Worm (Caenorhabditis elegans) whole organism, L2 larva: ENCODE results near the gene sek-5.
A peak's percentile ranks its signal among the peaks of the same experiment; 100 is the strongest.

ENCODE experiments used
- C34F6.9 ChIP-seq: fragments of 150-350 bp; optimal IDR thresholded peaks from 2 replicates; lab custom pipeline; 2014; ENCODE audit warnings: missing biosample characterization, missing genetic modification characterization
- F13H6.1 ChIP-seq: sonication (generic microtip); optimal IDR thresholded peaks from 2 replicates; lab custom pipeline; 2016; ENCODE audit warnings: missing genetic modification characterization, missing compliant biosample characterization
- R02D3.7 ChIP-seq: fragments of 150-350 bp; optimal IDR thresholded peaks from 2 replicates; lab custom pipeline; 2014; ENCODE audit warnings: missing biosample characterization, missing genetic modification characterization
- Y55F3AM.14 ChIP-seq: fragments of 200-800 bp; sonication (Bioruptor generic); optimal IDR thresholded peaks from 2 replicates; lab custom pipeline; 2018; ENCODE audit warnings: mild to moderate bottlenecking, missing genetic modification characterization, missing compliant biosample characterization
- ZK546.5 ChIP-seq: sonication (generic microtip); optimal IDR thresholded peaks from 2 replicates; lab custom pipeline; 2017; ENCODE audit warnings: missing biosample characterization, missing genetic modification characterization
- alr-1 ChIP-seq: fragments of 150-350 bp; optimal IDR thresholded peaks from 2 replicates; lab custom pipeline; 2014; ENCODE audit warnings: missing biosample characterization, missing genetic modification characterization
- aly-2 ChIP-seq: fragments of 150-350 bp; optimal IDR thresholded peaks from 2 replicates; lab custom pipeline; 2014; ENCODE audit warnings: missing biosample characterization, missing genetic modification characterization
- ama-1 ChIP-seq: fragments of 150-350 bp; optimal IDR thresholded peaks from 2 replicates; lab custom pipeline; 2018; ENCODE audit warnings: inconsistent platforms
- blmp-1 ChIP-seq: sonication (generic microtip); optimal IDR thresholded peaks from 2 replicates; lab custom pipeline; 2017; ENCODE audit warnings: missing genetic modification characterization, mild to moderate bottlenecking, missing compliant biosample characterization, antibody characterized with exemption, moderate library complexity; ENCODE audit not compliant: insufficient read depth
- ceh-16 ChIP-seq: fragments of 150-350 bp; optimal IDR thresholded peaks from 2 replicates; lab custom pipeline; 2014; ENCODE audit warnings: missing biosample characterization, missing genetic modification characterization
- ceh-82 ChIP-seq: fragments of 150-350 bp; optimal IDR thresholded peaks from 2 replicates; lab custom pipeline; 2014; ENCODE audit warnings: missing biosample characterization, missing genetic modification characterization
- crh-2 ChIP-seq: sonication (generic microtip); optimal IDR thresholded peaks from 2 replicates; lab custom pipeline; 2017; ENCODE audit warnings: missing biosample characterization, missing genetic modification characterization
- egl-27 ChIP-seq: sonication (generic microtip); optimal IDR thresholded peaks from 3 replicates; lab custom pipeline; 2017; ENCODE audit warnings: missing biosample characterization, missing genetic modification reagents, missing genetic modification characterization
- elt-3 ChIP-seq: sonication (generic microtip); optimal IDR thresholded peaks from 2 replicates; lab custom pipeline; 2017; ENCODE audit warnings: missing biosample characterization, missing genetic modification characterization
- fos-1 ChIP-seq: fragments of 150-350 bp; optimal IDR thresholded peaks from 2 replicates; lab custom pipeline; 2014; ENCODE audit warnings: missing biosample characterization, missing genetic modification characterization
- gmeb-1 ChIP-seq: fragments of 150-350 bp; optimal IDR thresholded peaks from 2 replicates; lab custom pipeline; 2014; ENCODE audit warnings: missing biosample characterization, missing genetic modification characterization
- lin-11 ChIP-seq: fragments of 150-350 bp; sonication (generic microtip); optimal IDR thresholded peaks from 2 replicates; lab custom pipeline; 2014; ENCODE audit warnings: missing biosample characterization, missing genetic modification characterization, inconsistent platforms, mixed read lengths
- lin-13 ChIP-seq: fragments of 150-350 bp; optimal IDR thresholded peaks from 2 replicates; lab custom pipeline; 2014; ENCODE audit warnings: missing biosample characterization, missing genetic modification reagents, missing genetic modification characterization
- lin-39 ChIP-seq: fragments of 150-350 bp; optimal IDR thresholded peaks from 2 replicates; lab custom pipeline; 2014; ENCODE audit warnings: missing biosample characterization, missing genetic modification reagents, missing genetic modification characterization
- lsy-2 ChIP-seq, 2 experiments: fragments of 150-350 bp in 1 of 2; sonication (generic microtip) in 1 of 2; optimal IDR thresholded peaks; 2 replicates each; lab custom pipeline; 2014 to 2017; ENCODE audit warnings: missing biosample characterization in 2 of 2, missing genetic modification characterization in 2 of 2
- mab-5 ChIP-seq: fragments of 150-350 bp; optimal IDR thresholded peaks from 2 replicates; lab custom pipeline; 2014; ENCODE audit warnings: missing biosample characterization, missing genetic modification characterization
- mbf-1 ChIP-seq: sonication (generic microtip); optimal IDR thresholded peaks from 2 replicates; lab custom pipeline; 2017; ENCODE audit warnings: missing biosample characterization, missing genetic modification characterization
- mdl-1 ChIP-seq, 2 experiments: fragments of 150-350 bp in 1 of 2; sonication (generic microtip) in 1 of 2; optimal IDR thresholded peaks; 2 replicates each; lab custom pipeline; 2017; ENCODE audit warnings: missing biosample characterization in 2 of 2, missing genetic modification characterization in 2 of 2
- nhr-11 ChIP-seq: fragments of 150-350 bp; optimal IDR thresholded peaks from 2 replicates; lab custom pipeline; 2014; ENCODE audit warnings: missing biosample characterization, missing genetic modification characterization
- nhr-129 ChIP-seq: fragments of 150-350 bp; optimal IDR thresholded peaks from 2 replicates; lab custom pipeline; 2014; ENCODE audit warnings: missing biosample characterization, missing genetic modification characterization
- nhr-21 ChIP-seq: fragments of 150-350 bp; optimal IDR thresholded peaks from 2 replicates; lab custom pipeline; 2014; ENCODE audit warnings: missing biosample characterization, missing genetic modification characterization
- nhr-237 ChIP-seq: fragments of 150-350 bp; optimal IDR thresholded peaks from 2 replicates; lab custom pipeline; 2014; ENCODE audit warnings: missing biosample characterization, missing genetic modification characterization
- nhr-25 ChIP-seq: fragments of 150-350 bp; sonication (generic microtip); optimal IDR thresholded peaks from 3 replicates; lab custom pipeline; 2014; ENCODE audit warnings: missing biosample characterization, missing genetic modification characterization
- peb-1 ChIP-seq: fragments of 150-350 bp; optimal IDR thresholded peaks from 2 replicates; lab custom pipeline; 2014; ENCODE audit warnings: missing biosample characterization, missing genetic modification characterization
- sem-4 ChIP-seq: fragments of 150-350 bp; optimal IDR thresholded peaks from 2 replicates; lab custom pipeline; 2014; ENCODE audit warnings: missing biosample characterization, missing genetic modification reagents, missing genetic modification characterization
- skn-1 ChIP-seq: sonication (generic microtip); optimal IDR thresholded peaks from 2 replicates; lab custom pipeline; 2017; ENCODE audit warnings: missing biosample characterization, missing genetic modification characterization
- sma-3 ChIP-seq: sonication (generic microtip); optimal IDR thresholded peaks from 2 replicates; lab custom pipeline; 2016; ENCODE audit warnings: missing genetic modification reagents, missing genetic modification characterization, missing compliant biosample characterization
- sma-9 ChIP-seq, 2 experiments: fragments of 150-350 bp in 1 of 2; sonication (generic microtip) in 1 of 2; optimal IDR thresholded peaks; 2 replicates each; lab custom pipeline; 2014 to 2016; ENCODE audit warnings: missing genetic modification characterization in 2 of 2, mild to moderate bottlenecking in 1 of 2, missing biosample characterization in 1 of 2, missing compliant biosample characterization in 1 of 2, missing genetic modification reagents in 1 of 2, moderate library complexity in 1 of 2
- snpc-4 ChIP-seq: fragments of 150-350 bp; optimal IDR thresholded peaks from 2 replicates; lab custom pipeline; 2014; ENCODE audit warnings: missing biosample characterization, missing genetic modification characterization
- unc-39 ChIP-seq: fragments of 150-350 bp; optimal IDR thresholded peaks from 2 replicates; lab custom pipeline; 2014; ENCODE audit warnings: missing biosample characterization, missing genetic modification characterization
- unc-55 ChIP-seq: fragments of 150-350 bp; sonication (generic microtip); optimal IDR thresholded peaks from 3 replicates; lab custom pipeline; 2014; ENCODE audit warnings: missing biosample characterization, missing genetic modification reagents, missing genetic modification characterization
- unc-62 ChIP-seq: fragments of 150-350 bp; optimal IDR thresholded peaks from 2 replicates; lab custom pipeline; 2014; ENCODE audit warnings: missing biosample characterization, missing genetic modification reagents, missing genetic modification characterization
- zag-1 ChIP-seq: fragments of 150-350 bp; optimal IDR thresholded peaks from 2 replicates; lab custom pipeline; 2014; ENCODE audit warnings: missing biosample characterization, missing genetic modification characterization
- ztf-1 ChIP-seq: fragments of 200-800 bp; sonication (Bioruptor generic); conservative IDR thresholded peaks from 2 replicates; pipeline ENCODE4 v1.3.6; 2022; ENCODE audit warnings: missing genetic modification characterization, missing compliant biosample characterization
- ztf-11 ChIP-seq: sonication (generic microtip); optimal IDR thresholded peaks from 2 replicates; lab custom pipeline; 2017; ENCODE audit warnings: missing biosample characterization, missing genetic modification characterization
- ztf-4 ChIP-seq: fragments of 150-350 bp; optimal IDR thresholded peaks from 2 replicates; lab custom pipeline; 2014; ENCODE audit warnings: missing biosample characterization, missing genetic modification characterization

The sek-5 gene

ce11 chrX:5377307-5377706 lies at the start of gene sek-5:
Gene sek-5, plus strand, starts transcription at chrX:5377607.
- TF ChIP-seq Y55F3AM.14 (GFP tag; lab: Kevin White, UChicago): no peak
- TF ChIP-seq unc-39 (tag; lab: Kevin White, UChicago): no peak
- no peak for TF ChIP-seq ztf-1
- TF ChIP-seq unc-55 (GFP tag; lab: Kevin White, UChicago): no peak
- no peak for TF ChIP-seq peb-1 (tag; lab: Kevin White, UChicago)
- TF ChIP-seq ztf-11 (tag; lab: Kevin White, UChicago): no peak
- TF ChIP-seq elt-3 (tag; lab: Kevin White, UChicago): no peak
- TF ChIP-seq mbf-1: no peak
- TF ChIP-seq ZK546.5: no peak
- TF ChIP-seq sma-3 (GFP tag; lab: Kevin White, UChicago): no peak
- TF ChIP-seq lsy-2 (tag; optimal IDR thresholded peaks at IDR 0.05; lab: Kevin White, UChicago): no peak
- no peak for TF ChIP-seq zag-1 (tag; lab: Kevin White, UChicago)
- TF ChIP-seq nhr-21 (tag; lab: Kevin White, UChicago): no peak
- TF ChIP-seq ztf-4 (tag; lab: Kevin White, UChicago): no peak
- no peak for TF ChIP-seq alr-1
- TF ChIP-seq ama-1 (lab: Kevin White, UChicago): no peak
- TF ChIP-seq aly-2: no peak

ce11 chrX:5329236-5329635 lies 48.2 kb upstream of the sek-5 start, which contains the start of gene C26B9.5:
Gene C26B9.5, plus strand, starts transcription at chrX:5329479.
- TF ChIP-seq snpc-4 (no peak), fos-1 (tag; lab: Kevin White, UChicago) (peak; percentile 86), skn-1 (tag; lab: Kevin White, UChicago) (peak; percentile 80), lin-39 (tag; lab: Kevin White, UChicago) (no peak)

- TF ChIP-seq unc-55 (GFP tag; lab: Kevin White, UChicago) (no peak), crh-2 (tag; lab: Kevin White, UChicago) (no peak), unc-62 (GFP tag; lab: Kevin White, UChicago) (no peak), zag-1 (tag; lab: Kevin White, UChicago) (no peak), egl-27 (no peak), mdl-1 (tag; optimal IDR thresholded peaks at IDR 0.05; lab: Kevin White, UChicago) (no peak), peb-1 (tag; lab: Kevin White, UChicago) (no peak), ceh-16 (tag; lab: Kevin White, UChicago) (no peak)
These were observed 46.6 kb upstream of the sek-5 start for ce11 chrX:5330765-5331164.

ce11 chrX:5335368-5335767 lies 42.0 kb upstream of the sek-5 start, which contains the start of gene C26B9.6:
Gene C26B9.6, minus strand, starts transcription at chrX:5335468.
- TF ChIP-seq sma-3 (GFP tag; lab: Kevin White, UChicago) (no peak), peb-1 (tag; lab: Kevin White, UChicago) (no peak), blmp-1 (no peak), snpc-4 (no peak), nhr-21 (tag; lab: Kevin White, UChicago) (no peak), ztf-11 (tag; lab: Kevin White, UChicago) (no peak), nhr-237 (tag; lab: Kevin White, UChicago) (no peak), R02D3.7 (tag; lab: Kevin White, UChicago) (no peak), ceh-82 (no peak), lin-39 (tag; lab: Kevin White, UChicago) (no peak)

- TF ChIP-seq snpc-4 (peak; percentile 32), mbf-1 (no peak), nhr-129 (peak; percentile 79), mdl-1 (tag; optimal IDR thresholded peaks at IDR 0.05; lab: Kevin White, UChicago) (peak; percentile 67 to 78), zag-1 (tag; lab: Kevin White, UChicago) (peak; percentile 65), F13H6.1 (tag; lab: Kevin White, UChicago) (peak; percentile 75), fos-1 (tag; lab: Kevin White, UChicago) (peak; percentile 49), gmeb-1 (tag; lab: Kevin White, UChicago) (peak; percentile 16), ztf-4 (tag; lab: Kevin White, UChicago) (no peak), unc-62 (GFP tag; lab: Kevin White, UChicago) (no peak), lin-11 (peak; percentile 18), Y55F3AM.14 (GFP tag; lab: Kevin White, UChicago) (peak; percentile 61), lin-13 (GFP tag; lab: Kevin White, UChicago) (peak; percentile 61), ceh-16 (tag; lab: Kevin White, UChicago) (no peak), lin-39 (tag; lab: Kevin White, UChicago) (no peak), crh-2 (tag; lab: Kevin White, UChicago) (peak; percentile 77), C34F6.9 (peak; percentile 71), ama-1 (lab: Kevin White, UChicago) (no peak), nhr-11 (tag; lab: Kevin White, UChicago) (no peak), unc-55 (GFP tag; lab: Kevin White, UChicago) (peak; percentile 77), sma-9 (GFP tag; optimal IDR thresholded peaks at IDR 0.05; lab: Kevin White, UChicago) (peak; percentile 71), sma-9 (tag; optimal IDR thresholded peaks at IDR 0.05; lab: Kevin White, UChicago) (no peak), sma-3 (GFP tag; lab: Kevin White, UChicago) (peak; percentile 33), mab-5 (no peak), egl-27 (peak; percentile 66), lsy-2 (tag; optimal IDR thresholded peaks at IDR 0.05; lab: Kevin White, UChicago) (peak in 1 of 2 experiments; percentile 62), nhr-21 (tag; lab: Kevin White, UChicago) (peak; percentile 35), peb-1 (tag; lab: Kevin White, UChicago) (peak; percentile 52), aly-2 (no peak), skn-1 (tag; lab: Kevin White, UChicago) (no peak), sem-4 (tag; lab: Kevin White, UChicago) (peak; percentile 63), nhr-25 (peak; percentile 54)
These were observed 40.9 kb upstream of the sek-5 start for ce11 chrX:5336498-5336897.
